Fruit fly (Drosophila melanogaster): ENCODE results near the gene Axs.

Gene Axs

DNA sequence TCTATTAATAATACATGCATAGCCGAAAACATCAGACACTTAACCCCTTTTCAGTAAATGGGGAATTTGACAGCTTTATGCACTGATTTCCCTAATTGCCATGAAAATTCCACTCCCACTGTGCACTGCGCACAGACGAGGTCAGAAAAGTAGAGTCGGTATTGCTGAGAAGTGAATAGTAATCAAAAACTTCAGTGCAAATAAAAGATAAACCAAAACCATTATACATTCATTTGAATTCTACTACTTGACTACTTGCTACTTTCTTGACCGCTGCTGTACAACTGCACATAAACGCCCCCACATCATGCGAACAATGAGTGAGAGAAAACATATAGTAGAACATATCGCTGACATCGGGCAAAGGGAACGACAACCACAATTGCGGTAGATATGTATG is 7.7 kb upstream of the Axs start (continued):
- TF ChIP-seq Antp (GFP tag; optimal IDR thresholded peaks at IDR 0.05) (peak; percentile 91), CG15514 (GFP tag; optimal IDR thresholded peaks at IDR 0.05) (peak; percentile 56), Dref (GFP tag; IDR thresholded peaks at IDR 0.05) (no peak), CG12659 (GFP tag; optimal IDR thresholded peaks at IDR 0.05) (peak; percentile 76), crol (GFP tag; IDR thresholded peaks at IDR 0.05) (peak; percentile 52), nmo (GFP tag; optimal IDR thresholded peaks at IDR 0.05) (peak; percentile 88), CG4617 (GFP tag; optimal IDR thresholded peaks at IDR 0.05; ENCODE audit: borderline replicate concordance) (peak; percentile 40), ftz-f1 (GFP tag; optimal IDR thresholded peaks at IDR 0.05) (no peak), CG16863 (GFP tag; optimal IDR thresholded peaks at IDR 0.05) (peak; percentile 88), az2 (GFP tag; optimal IDR thresholded peaks at IDR 0.05) (peak; percentile 90), Jarid2 (GFP tag; optimal IDR thresholded peaks at IDR 0.05) (peak; percentile 56), CG13123 (GFP tag; optimal IDR thresholded peaks at IDR 0.05) (peak; percentile 80), E2f2 (GFP tag; IDR thresholded peaks at IDR 0.05) (peak; percentile 61; the same call in 1 of the 2 replicates), Sry-δ (GFP tag; optimal IDR thresholded peaks at IDR 0.05) (peak; percentile 44), tin (GFP tag; optimal IDR thresholded peaks at IDR 0.05) (peak; percentile 85), CG14667 (GFP tag; IDR thresholded peaks at IDR 0.05) (peak; percentile 84), sug (tag; optimal IDR thresholded peaks at IDR 0.05) (peak; percentile 51), wor (GFP tag; IDR thresholded peaks at IDR 0.05) (peak; percentile 77), kni (GFP tag; optimal IDR thresholded peaks at IDR 0.05) (peak; percentile 11), NC2α (GFP tag; optimal IDR thresholded peaks at IDR 0.05) (peak; percentile 68), CG18011 (GFP tag; optimal IDR thresholded peaks at IDR 0.05) (peak; percentile 46), CG10431 (GFP tag; optimal IDR thresholded peaks at IDR 0.05) (peak; percentile 62), HLHmδ (GFP tag; optimal IDR thresholded peaks at IDR 0.05) (no peak), Meics (GFP tag; optimal IDR thresholded peaks at IDR 0.05) (peak; percentile 64), chm (GFP tag; IDR thresholded peaks at IDR 0.05) (peak; percentile 93), CG3163 (GFP tag; optimal IDR thresholded peaks at IDR 0.05) (peak; percentile 52), Asciz (GFP tag; optimal IDR thresholded peaks at IDR 0.05) (peak; percentile 82), pnt (GFP tag; optimal IDR thresholded peaks at IDR 0.05) (peak; percentile 88), Lpt (GFP tag; optimal IDR thresholded peaks at IDR 0.05) (no peak), ken (GFP tag; IDR thresholded peaks at IDR 0.05) (peak; percentile 89), CG9932 (GFP tag; IDR thresholded peaks at IDR 0.05) (peak; percentile 48), CG1603 (tag; optimal IDR thresholded peaks at IDR 0.05) (peak; percentile 94), CG10959 (GFP tag; IDR thresholded peaks at IDR 0.05) (peak; percentile 75), Hr51 (GFP tag; optimal IDR thresholded peaks at IDR 0.05) (peak; percentile 58 to 83), dmrt11E (tag; optimal IDR thresholded peaks at IDR 0.05) (peak; percentile 85), amos (GFP tag; IDR thresholded peaks at IDR 0.05; ENCODE audit: partially characterized antibody) (no peak), CG14050 (GFP tag; IDR thresholded peaks at IDR 0.05) (peak; percentile 85), CG17568 (GFP tag; optimal IDR thresholded peaks at IDR 0.05) (peak; percentile 79), sqz (GFP tag; optimal IDR thresholded peaks at IDR 0.05) (peak; percentile 56), CG8765 (GFP tag; IDR thresholded peaks at IDR 0.05) (peak; percentile 54; the same call in 1 of the 2 replicates), Pdp1 (GFP tag; optimal IDR thresholded peaks at IDR 0.05) (peak; percentile 80 to 85), pros (GFP tag; optimal IDR thresholded peaks at IDR 0.05) (no peak), Optix (GFP tag; IDR thresholded peaks at IDR 0.05) (peak; percentile 93), CG12744 (GFP tag; optimal IDR thresholded peaks at IDR 0.05) (peak; percentile 35), ttk (GFP tag; IDR thresholded peaks at IDR 0.05) (peak; percentile 90), Gug (GFP tag; IDR thresholded peaks at IDR 0.05) (peak; percentile 85), CG31441 (GFP tag; IDR thresholded peaks at IDR 0.05) (peak; percentile 86), CG2202 (tag; optimal IDR thresholded peaks at IDR 0.05) (peak; percentile 78), CG18619 (GFP tag; optimal IDR thresholded peaks at IDR 0.05) (peak; percentile 73), usp (GFP tag; optimal IDR thresholded peaks at IDR 0.05) (no peak), dimm (GFP tag; IDR thresholded peaks at IDR 0.05) (peak; percentile 80)

Data from whole organism, embryonic.